Worm (Caenorhabditis elegans): ENCODE results near the gene Y75B8A.24.

Y75B8A.24 gene

ce11 chrIII:12218633-12219097 is 54.9 kb downstream of the Y75B8A.24 start, which contains the start of the genes gex-4 and gphr-1:
TSS of gene gex-4 (minus strand) at chrIII:12218634.
TSS of gene gphr-1 (plus strand) at chrIII:12219047.
- TF ChIP-seq F13C5.2 (tag; optimal IDR thresholded peaks at IDR 0.05) (no peak), tbx-37 (GFP tag; conservative IDR thresholded peaks at IDR 0.05) (0 out of 2 replicates have a peak, but pooled peaks have one; percentile 2)

DNA sequence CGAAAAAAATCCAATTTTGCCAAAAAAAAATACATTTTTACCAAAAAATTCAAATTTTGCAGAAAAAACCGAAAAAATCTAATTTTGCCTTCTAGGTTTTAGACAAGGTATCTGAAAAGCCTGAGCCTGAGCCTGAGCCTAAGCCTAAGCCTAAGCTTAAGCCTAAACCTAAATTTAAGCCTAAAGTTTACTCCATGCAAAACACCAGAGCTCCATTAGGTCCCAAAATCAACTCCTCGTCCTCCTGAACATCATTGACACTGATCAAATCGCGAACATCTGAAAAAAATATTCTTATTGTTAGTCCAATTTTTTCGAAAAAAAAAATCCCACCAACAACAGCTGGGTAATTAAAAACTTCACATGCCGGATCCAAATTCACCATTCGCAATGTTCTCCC is 55.5 kb downstream of the Y75B8A.24 start:
- TF ChIP-seq tra-4 (tag; optimal IDR thresholded peaks at IDR 0.05) (no peak), ama-1 (optimal IDR thresholded peaks at IDR 0.05) (no peak), aly-1 (tag; optimal IDR thresholded peaks at IDR 0.05) (no peak), sea-1 (GFP tag; conservative IDR thresholded peaks at IDR 0.05) (no peak), flt-1 (GFP tag; IDR thresholded peaks at IDR 0.05) (no peak), hmg-4 (GFP tag; optimal IDR thresholded peaks at IDR 0.05) (no peak), tbx-37 (GFP tag; conservative IDR thresholded peaks at IDR 0.05) (no peak), hmbx-1 (tag; optimal IDR thresholded peaks at IDR 0.05) (no peak), B0310.2 (tag; optimal IDR thresholded peaks at IDR 0.05) (no peak), tbx-11 (GFP tag; IDR thresholded peaks at IDR 0.05) (no peak), ceh-36 (tag; optimal IDR thresholded peaks at IDR 0.05) (no peak), ets-7 (tag; optimal IDR thresholded peaks at IDR 0.05) (no peak), ceh-13 (GFP tag; optimal IDR thresholded peaks at IDR 0.05) (no peak), pes-1 (GFP tag; IDR thresholded peaks at IDR 0.05) (no peak), scrt-1 (GFP tag; IDR thresholded peaks at IDR 0.05) (no peak)

DNA sequence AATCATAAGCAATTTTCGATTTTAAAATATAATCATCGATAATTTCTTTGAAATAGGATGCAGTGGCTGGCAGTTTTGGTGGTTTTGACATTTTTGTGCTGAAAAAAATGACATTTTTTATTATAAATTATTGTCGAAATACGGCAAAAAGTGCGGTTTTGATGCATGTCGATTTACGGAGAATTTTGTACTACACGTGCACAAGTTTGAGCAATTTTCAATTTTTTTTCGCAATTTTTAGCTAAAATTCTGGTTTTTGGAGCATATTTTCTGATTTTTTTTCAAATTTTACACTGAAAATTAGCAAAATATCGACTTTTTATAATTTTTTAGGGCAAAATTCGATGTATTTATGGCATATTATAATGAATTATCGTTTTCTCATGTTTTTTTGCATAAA is 58.0 kb downstream of the Y75B8A.24 start, which contains the start of gene Y75B8A.13:
TSS of gene Y75B8A.13 (minus strand) at position 101 of the 400 bp plus-strand sequence.
- TF ChIP-seq ets-7 (tag; optimal IDR thresholded peaks at IDR 0.05) (no peak), hnd-1 (tag; optimal IDR thresholded peaks at IDR 0.05) (no peak), flt-1 (GFP tag; IDR thresholded peaks at IDR 0.05) (no peak), F13C5.2 (tag; optimal IDR thresholded peaks at IDR 0.05) (no peak), tbx-11 (GFP tag; IDR thresholded peaks at IDR 0.05) (no peak), B0310.2 (tag; optimal IDR thresholded peaks at IDR 0.05) (no peak), sea-1 (GFP tag; conservative IDR thresholded peaks at IDR 0.05) (no peak), tbx-37 (GFP tag; conservative IDR thresholded peaks at IDR 0.05) (no peak), ceh-13 (GFP tag; optimal IDR thresholded peaks at IDR 0.05) (no peak), pes-1 (GFP tag; IDR thresholded peaks at IDR 0.05) (no peak), ama-1 (optimal IDR thresholded peaks at IDR 0.05) (no peak), tra-4 (tag; optimal IDR thresholded peaks at IDR 0.05) (no peak)

ce11 chrIII:12207574-12207973 is 66.0 kb downstream of the Y75B8A.24 start:
- TF ChIP-seq B0310.2 (tag; optimal IDR thresholded peaks at IDR 0.05) (no peak), sea-1 (GFP tag; conservative IDR thresholded peaks at IDR 0.05) (no peak), pes-1 (GFP tag; IDR thresholded peaks at IDR 0.05) (no peak), scrt-1 (GFP tag; IDR thresholded peaks at IDR 0.05) (no peak), hmbx-1 (tag; optimal IDR thresholded peaks at IDR 0.05) (no peak), hnd-1 (tag; optimal IDR thresholded peaks at IDR 0.05) (no peak), aly-1 (tag; optimal IDR thresholded peaks at IDR 0.05) (no peak), tra-4 (tag; optimal IDR thresholded peaks at IDR 0.05) (no peak), ets-7 (tag; optimal IDR thresholded peaks at IDR 0.05) (no peak), F13C5.2 (tag; optimal IDR thresholded peaks at IDR 0.05) (no peak), ceh-13 (GFP tag; optimal IDR thresholded peaks at IDR 0.05) (no peak), tbx-11 (GFP tag; IDR thresholded peaks at IDR 0.05) (no peak), flt-1 (GFP tag; IDR thresholded peaks at IDR 0.05) (no peak), ceh-36 (tag; optimal IDR thresholded peaks at IDR 0.05) (no peak), tbx-37 (GFP tag; conservative IDR thresholded peaks at IDR 0.05) (no peak), ama-1 (optimal IDR thresholded peaks at IDR 0.05) (no peak), hmg-4 (GFP tag; optimal IDR thresholded peaks at IDR 0.05) (no peak)

- TF ChIP-seq tra-4 (tag; optimal IDR thresholded peaks at IDR 0.05) (no peak), B0310.2 (tag; optimal IDR thresholded peaks at IDR 0.05) (no peak), hnd-1 (tag; optimal IDR thresholded peaks at IDR 0.05) (no peak), hmbx-1 (tag; optimal IDR thresholded peaks at IDR 0.05) (no peak), pes-1 (GFP tag; IDR thresholded peaks at IDR 0.05) (no peak), flt-1 (GFP tag; IDR thresholded peaks at IDR 0.05) (no peak), ets-7 (tag; optimal IDR thresholded peaks at IDR 0.05) (no peak), tbx-11 (GFP tag; IDR thresholded peaks at IDR 0.05) (no peak), hmg-4 (GFP tag; optimal IDR thresholded peaks at IDR 0.05) (no peak), sea-1 (GFP tag; conservative IDR thresholded peaks at IDR 0.05) (no peak), ama-1 (optimal IDR thresholded peaks at IDR 0.05) (no peak), ceh-13 (GFP tag; optimal IDR thresholded peaks at IDR 0.05) (no peak), ceh-36 (tag; optimal IDR thresholded peaks at IDR 0.05) (no peak), tbx-37 (GFP tag; conservative IDR thresholded peaks at IDR 0.05) (no peak), aly-1 (tag; optimal IDR thresholded peaks at IDR 0.05) (no peak), F13C5.2 (tag; optimal IDR thresholded peaks at IDR 0.05) (no peak), scrt-1 (GFP tag; IDR thresholded peaks at IDR 0.05) (no peak)
Measured at ce11 chrIII:12205271-12205670, 68.3 kb downstream of the Y75B8A.24 start.

DNA sequence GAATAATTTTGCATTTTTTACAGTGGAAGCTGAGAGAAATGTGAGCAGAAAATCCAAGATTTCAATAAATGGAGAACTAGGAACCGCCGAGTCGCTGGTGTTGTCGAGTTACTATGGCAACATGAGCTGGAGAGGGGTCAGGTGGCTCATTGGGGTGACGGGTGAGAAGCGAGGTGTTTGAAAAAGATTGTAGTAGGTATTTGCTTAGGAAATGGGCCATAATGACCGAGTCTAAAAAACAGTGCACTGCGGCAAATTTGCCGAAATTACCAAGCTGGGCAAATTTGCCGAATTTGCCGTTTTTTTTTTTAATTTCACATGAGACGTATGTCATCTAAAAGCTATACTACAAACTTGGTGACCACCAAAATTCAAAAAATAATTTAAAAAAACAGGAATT is 71.1 kb downstream of the Y75B8A.24 start, which contains the start of gene osm-12:
TSS of gene osm-12 (minus strand) at position 101 of the 400 bp plus-strand sequence.
- TF ChIP-seq sea-1 (GFP tag; conservative IDR thresholded peaks at IDR 0.05) (no peak), hmg-4 (GFP tag; optimal IDR thresholded peaks at IDR 0.05) (no peak), pes-1 (GFP tag; IDR thresholded peaks at IDR 0.05) (no peak)
